Worm (Caenorhabditis elegans) whole organism, mixed stage, embryonic: ENCODE data around the gene fbxa-28.

ENCODE experiments used
- M03D4.4 ChIP-seq: sonication (generic microtip); optimal IDR thresholded peaks from 2 replicates; lab custom pipeline; 2017; ENCODE audit warnings: mild to moderate bottlenecking, missing genetic modification characterization, missing compliant biosample characterization
- elt-3 ChIP-seq: fragments of 150-350 bp; optimal IDR thresholded peaks from 2 replicates; lab custom pipeline; 2014; ENCODE audit warnings: missing biosample characterization, missing genetic modification characterization
- nhr-28 ChIP-seq: fragments of 150-350 bp; optimal IDR thresholded peaks from 2 replicates; lab custom pipeline; 2014; ENCODE audit warnings: missing biosample characterization, missing genetic modification characterization
- pha-4 ChIP-seq: fragments of 150-350 bp; optimal IDR thresholded peaks from 2 replicates; lab custom pipeline; 2018; ENCODE audit warnings: missing biosample characterization, missing genetic modification reagents, missing genetic modification characterization
- unc-62 ChIP-seq: fragments of 150-350 bp; optimal IDR thresholded peaks from 2 replicates; lab custom pipeline; 2014; ENCODE audit warnings: missing biosample characterization, missing genetic modification reagents, missing genetic modification characterization

DNA sequence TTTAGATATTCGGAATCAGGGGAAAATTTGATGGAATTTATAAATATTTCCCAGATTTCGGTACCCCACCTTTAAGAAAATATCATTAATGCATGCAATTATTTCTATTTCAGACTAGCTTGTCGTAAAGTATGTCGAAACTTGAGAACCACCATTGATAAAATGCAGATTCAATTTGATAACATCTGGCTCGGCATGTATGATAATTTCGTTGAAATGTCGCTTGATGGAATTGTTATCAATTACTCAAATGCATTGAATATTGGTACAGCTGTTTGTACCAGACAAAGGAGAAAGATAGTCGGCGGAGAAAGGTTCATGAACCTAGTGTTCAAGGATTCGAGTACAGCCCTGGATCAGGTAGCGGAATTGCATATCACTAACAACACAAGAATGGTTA lies 34.2 kb downstream of the fbxa-28 start, which contains the start of gene Y82E9BL.19:
- TF ChIP-seq elt-3 (tag; lab: Kevin White, UChicago), result no peak
- TF ChIP-seq pha-4, result no peak
- no peak for TF ChIP-seq M03D4.4 (tag; lab: Kevin White, UChicago)
- no peak for TF ChIP-seq unc-62 (GFP tag; lab: Kevin White, UChicago)
- no peak for TF ChIP-seq nhr-28
